Fruit fly (Drosophila melanogaster): ENCODE results near the gene CG9519.

The CG9519 gene

dm6 chrX:14882536-14883118 is 26.5 kb upstream of the CG9519 start, which contains the start of the genes CG45064 and CG45065 (continued):
- TF ChIP-seq Hr51 (GFP tag; optimal IDR thresholded peaks at IDR 0.05): peak; percentile 15 to 92
- 0 out of 2 replicates have a peak, but pooled peaks have one; percentile 44 for TF ChIP-seq gt (GFP tag; IDR thresholded peaks at IDR 0.05)
- peak; percentile 81 for TF ChIP-seq D19A (tag; optimal IDR thresholded peaks at IDR 0.05)
- TF ChIP-seq vnd (GFP tag; IDR thresholded peaks at IDR 0.05; ENCODE audit: partially characterized antibody): no peak
- peak; percentile 52 for TF ChIP-seq Max (GFP tag; optimal IDR thresholded peaks at IDR 0.05)
- peak; percentile 57 for TF ChIP-seq Hmx (GFP tag; optimal IDR thresholded peaks at IDR 0.05)
- peak; percentile 73 for TF ChIP-seq CG6854 (GFP tag; optimal IDR thresholded peaks at IDR 0.05)
- TF ChIP-seq Meics (GFP tag; optimal IDR thresholded peaks at IDR 0.05): peak; percentile 73
- no peak for TF ChIP-seq ato (GFP tag; IDR thresholded peaks at IDR 0.05; ENCODE audit: partially characterized antibody)
- TF ChIP-seq CG6654 (GFP tag; optimal IDR thresholded peaks at IDR 0.05): peak; percentile 70
- peak; percentile 84 for TF ChIP-seq gcm (GFP tag; optimal IDR thresholded peaks at IDR 0.05)
- TF ChIP-seq NFAT (GFP tag; IDR thresholded peaks at IDR 0.05): 0 out of 2 replicates have a peak, but pooled peaks have one; percentile 22
- peak; percentile 83 for TF ChIP-seq gsb-n (tag; optimal IDR thresholded peaks at IDR 0.05)
- peak; percentile 70 for TF ChIP-seq CG9932 (GFP tag; IDR thresholded peaks at IDR 0.05)
- peak; percentile 24; the same call in 1 of the 2 replicates for TF ChIP-seq CG4404 (GFP tag; IDR thresholded peaks at IDR 0.05)
- peak; percentile 82 for TF ChIP-seq jing (GFP tag; optimal IDR thresholded peaks at IDR 0.05)
- TF ChIP-seq stc (GFP tag; IDR thresholded peaks at IDR 0.05): peak; percentile 90
- TF ChIP-seq ERR (GFP tag; optimal IDR thresholded peaks at IDR 0.05): peak; percentile 41
- TF ChIP-seq CG1529 (GFP tag; optimal IDR thresholded peaks at IDR 0.05): peak; percentile 84
- TF ChIP-seq vfl (GFP tag; optimal IDR thresholded peaks at IDR 0.05): peak; percentile 62
- TF ChIP-seq klu (GFP tag; IDR thresholded peaks at IDR 0.05): no peak; the same call in 1 of the 2 replicates
- peak; percentile 11 for TF ChIP-seq exex (tag; optimal IDR thresholded peaks at IDR 0.05)
- peak; percentile 10 for TF ChIP-seq abd-A (tag; optimal IDR thresholded peaks at IDR 0.05)
- TF ChIP-seq YL-1 (GFP tag; optimal IDR thresholded peaks at IDR 0.05): peak; percentile 9
- peak; percentile 79 for TF ChIP-seq CG17385 (GFP tag; optimal IDR thresholded peaks at IDR 0.05)
- peak; percentile 83 for TF ChIP-seq mam (GFP tag; optimal IDR thresholded peaks at IDR 0.05)
- peak; percentile 87 for TF ChIP-seq Xrp1 (GFP tag; IDR thresholded peaks at IDR 0.05)
- no peak for TF ChIP-seq HLH4C (GFP tag; IDR thresholded peaks at IDR 0.05; ENCODE audit: partially characterized antibody)
- TF ChIP-seq Eip74EF (GFP tag; optimal IDR thresholded peaks at IDR 0.05): peak in 1 of 2 experiments; percentile 90
- TF ChIP-seq CG7357 (GFP tag; IDR thresholded peaks at IDR 0.05): peak; percentile 73
- TF ChIP-seq CG14441 (GFP tag; IDR thresholded peaks at IDR 0.05): peak; percentile 72
- TF ChIP-seq Mrtf (GFP tag; IDR thresholded peaks at IDR 0.05): peak; percentile 69; the same call in 2 of the 3 replicates
- TF ChIP-seq C15 (GFP tag; IDR thresholded peaks at IDR 0.05): no peak
- peak; percentile 89 for TF ChIP-seq CG15601 (tag; optimal IDR thresholded peaks at IDR 0.05)
- TF ChIP-seq croc (GFP tag; conservative IDR thresholded peaks at IDR 0.05): peak; percentile 74
- peak; percentile 58 for TF ChIP-seq CG8281 (tag; optimal IDR thresholded peaks at IDR 0.05)
- peak; percentile 87 for TF ChIP-seq phol (tag; optimal IDR thresholded peaks at IDR 0.05)
- TF ChIP-seq psq (GFP tag; optimal IDR thresholded peaks at IDR 0.05): peak; percentile 64
- TF ChIP-seq ssp (GFP tag; IDR thresholded peaks at IDR 0.05): peak; percentile 73
- TF ChIP-seq sqz (GFP tag; optimal IDR thresholded peaks at IDR 0.05): peak; percentile 71
- peak; percentile 91 for TF ChIP-seq Oli (tag; optimal IDR thresholded peaks at IDR 0.05)
- TF ChIP-seq CG31441 (GFP tag; IDR thresholded peaks at IDR 0.05): peak; percentile 95
- peak; percentile 55 for TF ChIP-seq da (GFP tag; optimal IDR thresholded peaks at IDR 0.05)
- TF ChIP-seq CG6765 (GFP tag; optimal IDR thresholded peaks at IDR 0.05): peak; percentile 23
- peak; percentile 48 for TF ChIP-seq CG6272 (GFP tag; IDR thresholded peaks at IDR 0.05)
- TF ChIP-seq lmd (GFP tag; IDR thresholded peaks at IDR 0.05): peak; percentile 81
- no peak for TF ChIP-seq cg (GFP tag; optimal IDR thresholded peaks at IDR 0.05)
- peak; percentile 61 for TF ChIP-seq HmgZ (tag; optimal IDR thresholded peaks at IDR 0.05)
- TF ChIP-seq inv (GFP tag; IDR thresholded peaks at IDR 0.05; ENCODE audit: partially characterized antibody): no peak

Data from whole organism, embryonic.